Worm (Caenorhabditis elegans) whole organism, L2 larva: ENCODE data around the gene sto-3.

Experiments
- ZK546.5 ChIP-seq: sonication (generic microtip); optimal IDR thresholded peaks from 2 replicates; lab custom pipeline; 2017; ENCODE audit warnings: missing biosample characterization, missing genetic modification characterization
- ama-1 ChIP-seq: fragments of 150-350 bp; optimal IDR thresholded peaks from 2 replicates; lab custom pipeline; 2018; ENCODE audit warnings: inconsistent platforms
- ceh-16 ChIP-seq: fragments of 150-350 bp; optimal IDR thresholded peaks from 2 replicates; lab custom pipeline; 2014; ENCODE audit warnings: missing biosample characterization, missing genetic modification characterization
- elt-1 ChIP-seq: fragments of 150-350 bp; optimal IDR thresholded peaks from 2 replicates; lab custom pipeline; 2014; ENCODE audit warnings: missing biosample characterization, missing genetic modification characterization
- lin-13 ChIP-seq: fragments of 150-350 bp; optimal IDR thresholded peaks from 2 replicates; lab custom pipeline; 2014; ENCODE audit warnings: missing biosample characterization, missing genetic modification reagents, missing genetic modification characterization
- mdl-1 ChIP-seq, 2 experiments: fragments of 150-350 bp in 1 of 2; sonication (generic microtip) in 1 of 2; optimal IDR thresholded peaks; 2 replicates each; lab custom pipeline; 2017; ENCODE audit warnings: missing biosample characterization in 2 of 2, missing genetic modification characterization in 2 of 2
- nhr-23 ChIP-seq: fragments of 150-350 bp; optimal IDR thresholded peaks from 2 replicates; lab custom pipeline; 2014; ENCODE audit warnings: missing biosample characterization, missing genetic modification reagents, missing genetic modification characterization
- nhr-6 ChIP-seq: fragments of 150-350 bp; optimal IDR thresholded peaks from 2 replicates; lab custom pipeline; 2014; ENCODE audit warnings: missing biosample characterization, missing genetic modification characterization
- ztf-11 ChIP-seq: sonication (generic microtip); optimal IDR thresholded peaks from 2 replicates; lab custom pipeline; 2017; ENCODE audit warnings: missing biosample characterization, missing genetic modification characterization
- ztf-4 ChIP-seq: fragments of 150-350 bp; optimal IDR thresholded peaks from 2 replicates; lab custom pipeline; 2014; ENCODE audit warnings: missing biosample characterization, missing genetic modification characterization

- TF ChIP-seq lin-13 (GFP tag; lab: Kevin White, UChicago) (no peak), mdl-1 (tag; optimal IDR thresholded peaks at IDR 0.05; lab: Kevin White, UChicago) (no peak), ztf-4 (tag; lab: Kevin White, UChicago) (no peak), nhr-6 (tag; lab: Kevin White, UChicago) (no peak), nhr-23 (tag; lab: Kevin White, UChicago) (no peak), ama-1 (lab: Kevin White, UChicago) (no peak), ztf-11 (tag; lab: Kevin White, UChicago) (no peak), elt-1 (tag; lab: Kevin White, UChicago) (no peak), ZK546.5 (tag; lab: Kevin White, UChicago) (no peak), ceh-16 (tag; lab: Kevin White, UChicago) (no peak)
These were observed 19.7 kb upstream of the sto-3 start for ce11 chrX:11641562-11641961.
